Fruit fly (Drosophila melanogaster) whole organism, embryonic: Measurements from ENCODE around the gene kraken.

ENCODE experiments used
- Asciz ChIP-seq: fragments of 200-800 bp; sonication (Bioruptor generic); optimal IDR thresholded peaks from 2 replicates; lab custom pipeline; 2017; ENCODE audit warnings: missing biosample characterization, mild to moderate bottlenecking, missing genetic modification characterization, missing genetic modification reagents
- Atf3 ChIP-seq: fragments of 200-800 bp; sonication (Bioruptor generic); optimal IDR thresholded peaks from 3 replicates; lab custom pipeline; 2016; ENCODE audit warnings: missing biosample characterization, missing genetic modification characterization
- CG11456 ChIP-seq: fragments of 200-800 bp; sonication (Bioruptor generic); IDR thresholded peaks from 3 replicates; pipeline ENCODE4 v1.3.6; 2022; ENCODE audit warnings: missing biosample characterization, missing genetic modification characterization
- CG12104 ChIP-seq: fragments of 200-800 bp; sonication (Bioruptor generic); optimal IDR thresholded peaks from 3 replicates; lab custom pipeline; 2016; ENCODE audit warnings: missing biosample characterization, missing genetic modification characterization
- CG13287 ChIP-seq: fragments of 200-800 bp; sonication (Bioruptor generic); IDR thresholded peaks from 2 replicates; pipeline ENCODE4 v1.3.6; 2022; ENCODE audit warnings: missing biosample characterization, missing genetic modification characterization; ENCODE audit not compliant: partially characterized antibody
- CG13894 ChIP-seq: fragments of 200-800 bp; sonication (Bioruptor generic); optimal IDR thresholded peaks from 3 replicates; lab custom pipeline; 2018; ENCODE audit warnings: missing biosample characterization, mild to moderate bottlenecking, missing genetic modification characterization, moderate library complexity
- CG17359 ChIP-seq: fragments of 200-800 bp; sonication (Bioruptor generic); optimal IDR thresholded peaks from 3 replicates; lab custom pipeline; 2018; ENCODE audit warnings: missing biosample characterization, mild to moderate bottlenecking, missing genetic modification characterization, moderate library complexity
- CG17612 ChIP-seq: fragments of 200-800 bp; sonication (Bioruptor generic); IDR thresholded peaks from 2 replicates; pipeline ENCODE4 v1.3.6; 2022; ENCODE audit warnings: missing biosample characterization, missing genetic modification characterization
- CG2889 ChIP-seq: fragments of 200-800 bp; sonication (Bioruptor generic); IDR thresholded peaks from 3 replicates; pipeline ENCODE4 v1.3.6; 2022; ENCODE audit warnings: missing biosample characterization, missing genetic modification characterization
- CG30403 ChIP-seq: fragments of 200-800 bp; sonication (Bioruptor generic); optimal IDR thresholded peaks from 3 replicates; lab custom pipeline; 2016; ENCODE audit warnings: missing biosample characterization, missing genetic modification characterization
- CG3281 ChIP-seq: fragments of 200-800 bp; sonication (Bioruptor generic); optimal IDR thresholded peaks from 3 replicates; lab custom pipeline; 2017; ENCODE audit warnings: missing biosample characterization, mild to moderate bottlenecking, missing genetic modification characterization
- CG3407 ChIP-seq: fragments of 200-800 bp; sonication (Bioruptor generic); optimal IDR thresholded peaks from 2 replicates; lab custom pipeline; 2018; ENCODE audit warnings: missing biosample characterization, mild to moderate bottlenecking, missing genetic modification characterization
- CG3838 ChIP-seq: fragments of 200-800 bp; sonication (Bioruptor generic); optimal IDR thresholded peaks from 3 replicates; lab custom pipeline; 2016; ENCODE audit warnings: missing biosample characterization, missing genetic modification characterization
- CG4282 ChIP-seq: fragments of 200-800 bp; sonication (Bioruptor generic); optimal IDR thresholded peaks from 2 replicates; lab custom pipeline; 2016; ENCODE audit warnings: missing biosample characterization, missing genetic modification characterization
- CG4617 ChIP-seq: fragments of 200-800 bp; sonication (Bioruptor generic); optimal IDR thresholded peaks from 3 replicates; lab custom pipeline; 2016; ENCODE audit warnings: missing biosample characterization, missing genetic modification characterization, borderline replicate concordance
- CG5953 ChIP-seq: fragments of 200-800 bp; sonication (Bioruptor generic); IDR thresholded peaks from 2 replicates; pipeline ENCODE4 v1.3.6; 2022; ENCODE audit warnings: missing biosample characterization, missing genetic modification characterization
- CG6689 ChIP-seq: fragments of 200-800 bp; sonication (Bioruptor generic); IDR thresholded peaks from 2 replicates; pipeline ENCODE4 v1.3.6; 2022; ENCODE audit warnings: missing biosample characterization, missing genetic modification characterization
- CG7556 ChIP-seq: fragments of 200-800 bp; sonication (Bioruptor generic); optimal IDR thresholded peaks from 2 replicates; lab custom pipeline; 2017; ENCODE audit warnings: missing biosample characterization, mild to moderate bottlenecking, missing genetic modification characterization
- CG8290 ChIP-seq, 3 experiments: fragments of 200-800 bp; sonication (Bioruptor generic); optimal IDR thresholded peaks; 2 replicates each; lab custom pipeline; 2016 to 2019; ENCODE audit warnings: missing biosample characterization in 3 of 3, missing genetic modification characterization in 3 of 3, mild to moderate bottlenecking in 2 of 3, moderate library complexity in 1 of 3
- CG8765 ChIP-seq: fragments of 200-800 bp; sonication (Bioruptor generic); IDR thresholded peaks from 2 replicates; pipeline ENCODE4 v1.3.6; 2022; ENCODE audit warnings: missing biosample characterization, missing genetic modification characterization
- CG9215 ChIP-seq: fragments of 200-800 bp; sonication (Bioruptor generic); IDR thresholded peaks from 2 replicates; pipeline ENCODE4 v1.3.6; 2022; ENCODE audit warnings: missing biosample characterization, missing genetic modification characterization
- CG9727 ChIP-seq: fragments of 200-800 bp; sonication (Bioruptor generic); optimal IDR thresholded peaks from 3 replicates; lab custom pipeline; 2017; ENCODE audit warnings: missing biosample characterization, mild to moderate bottlenecking, missing genetic modification characterization
- CG9932 ChIP-seq: fragments of 200-800 bp; sonication (Bioruptor generic); IDR thresholded peaks from 2 replicates; pipeline ENCODE4 v1.3.6; 2022; ENCODE audit warnings: missing biosample characterization, missing genetic modification characterization
- D19A ChIP-seq: fragments of 200-800 bp; optimal IDR thresholded peaks from 3 replicates; lab custom pipeline; 2019; ENCODE audit warnings: missing biosample characterization, mild to moderate bottlenecking, missing genetic modification characterization, moderate library complexity
- Dad ChIP-seq: fragments of 200-800 bp; sonication (Bioruptor generic); optimal IDR thresholded peaks from 3 replicates; lab custom pipeline; 2016; ENCODE audit warnings: missing biosample characterization, missing genetic modification characterization
- Dek ChIP-seq: fragments of 200-800 bp; sonication (Bioruptor generic); optimal IDR thresholded peaks from 3 replicates; lab custom pipeline; 2019; ENCODE audit warnings: missing biosample characterization, mild to moderate bottlenecking, missing genetic modification characterization, moderate library complexity
- E2f1 ChIP-seq: fragments of 200-800 bp; sonication (Bioruptor generic); IDR thresholded peaks from 2 replicates; pipeline ENCODE4 v1.3.6; 2022; ENCODE audit warnings: missing biosample characterization, missing genetic modification characterization
- Ets97D ChIP-seq: fragments of 200-800 bp; sonication (Bioruptor generic); optimal IDR thresholded peaks from 3 replicates; lab custom pipeline; 2016; ENCODE audit warnings: missing biosample characterization, missing genetic modification characterization
- Fer2 ChIP-seq: fragments of 200-800 bp; sonication (Bioruptor generic); optimal IDR thresholded peaks from 2 replicates; lab custom pipeline; 2018; ENCODE audit warnings: missing biosample characterization, mild to moderate bottlenecking, missing genetic modification characterization, moderate library complexity
- Gsc ChIP-seq: fragments of 200-800 bp; sonication (Bioruptor generic); IDR thresholded peaks from 2 replicates; pipeline ENCODE4 v1.3.6; 2022; ENCODE audit warnings: missing biosample characterization, missing genetic modification characterization
- HLH4C ChIP-seq: fragments of 200-800 bp; sonication (Bioruptor generic); IDR thresholded peaks from 3 replicates; pipeline ENCODE4 v1.3.6; 2022; ENCODE audit warnings: missing biosample characterization, missing genetic modification characterization; ENCODE audit not compliant: partially characterized antibody
- MBD-R2 ChIP-seq: fragments of 200-800 bp; sonication (Bioruptor generic); IDR thresholded peaks from 2 replicates; pipeline ENCODE4 v1.3.6; 2022; ENCODE audit warnings: missing biosample characterization, missing genetic modification characterization
- Max ChIP-seq: fragments of 200-800 bp; sonication (Bioruptor generic); optimal IDR thresholded peaks from 2 replicates; lab custom pipeline; 2016; ENCODE audit warnings: missing biosample characterization, mild to moderate bottlenecking, missing genetic modification characterization
- NC2β ChIP-seq: fragments of 200-800 bp; sonication (Bioruptor generic); optimal IDR thresholded peaks from 2 replicates; lab custom pipeline; 2016; ENCODE audit warnings: missing biosample characterization, missing genetic modification characterization
- Sin3A ChIP-seq: fragments of >200 bp; optimal IDR thresholded peaks from 2 replicates; lab custom pipeline; 2018
- Stat92E ChIP-seq, 3 experiments: fragments of >200 bp in 2 of 3; fragments of 200-800 bp in 1 of 3; sonication (Bioruptor generic) in 1 of 3; optimal IDR thresholded peaks; 2 replicates each; lab custom pipeline; 2017 to 2019; ENCODE audit warnings: missing biosample characterization in 3 of 3, missing genetic modification characterization in 3 of 3, mild to moderate bottlenecking in 1 of 3, moderate library complexity in 1 of 3
- abd-A ChIP-seq: fragments of 200-800 bp; sonication (Bioruptor generic); optimal IDR thresholded peaks from 3 replicates; lab custom pipeline; 2019; ENCODE audit warnings: missing biosample characterization, mild to moderate bottlenecking, missing genetic modification characterization, moderate library complexity
- ara ChIP-seq: fragments of 200-800 bp; sonication (Bioruptor generic); IDR thresholded peaks from 2 replicates; pipeline ENCODE4 v1.3.6; 2022; ENCODE audit warnings: missing biosample characterization, missing genetic modification characterization
- chinmo ChIP-seq: fragments of 200-800 bp; sonication (Bioruptor generic); IDR thresholded peaks from 4 replicates; pipeline ENCODE4 v1.3.6; 2022; ENCODE audit warnings: missing biosample characterization, missing genetic modification characterization; ENCODE audit not compliant: partially characterized antibody
- dati ChIP-seq: fragments of 200-800 bp; sonication (Bioruptor generic); IDR thresholded peaks from 2 replicates; pipeline ENCODE4 v1.3.6; 2022; ENCODE audit warnings: missing biosample characterization, missing genetic modification characterization
- exex ChIP-seq: fragments of 200-800 bp; sonication (Bioruptor generic); optimal IDR thresholded peaks from 4 replicates; lab custom pipeline; 2018; ENCODE audit warnings: missing biosample characterization, mild to moderate bottlenecking, missing genetic modification characterization, moderate library complexity
- fd102C ChIP-seq: fragments of 200-800 bp; sonication (Bioruptor generic); optimal IDR thresholded peaks from 2 replicates; lab custom pipeline; 2018; ENCODE audit warnings: missing biosample characterization, mild to moderate bottlenecking, missing genetic modification characterization, moderate library complexity
- fd3F ChIP-seq: fragments of 200-800 bp; sonication (Bioruptor generic); optimal IDR thresholded peaks from 2 replicates; lab custom pipeline; 2018; ENCODE audit warnings: missing biosample characterization, mild to moderate bottlenecking, missing genetic modification characterization, moderate library complexity
- kni ChIP-seq: fragments of 200-800 bp; sonication (Bioruptor generic); optimal IDR thresholded peaks from 3 replicates; lab custom pipeline; 2017; ENCODE audit warnings: mild to moderate bottlenecking, missing biosample characterization, missing genetic modification reagents, missing genetic modification characterization
- lola ChIP-seq, 3 experiments: fragments of >200 bp in 2 of 3; fragments of 200-800 bp in 1 of 3; sonication (Bioruptor generic) in 1 of 3; optimal IDR thresholded peaks; 2 replicates each; lab custom pipeline; 2017 to 2019; ENCODE audit warnings: missing biosample characterization in 3 of 3, missing genetic modification characterization in 3 of 3, mild to moderate bottlenecking in 1 of 3, moderate library complexity in 1 of 3
- mld ChIP-seq: fragments of 200-800 bp; sonication (Bioruptor generic); IDR thresholded peaks from 3 replicates; pipeline ENCODE4 v1.3.6; 2022; ENCODE audit warnings: missing biosample characterization, missing genetic modification characterization; ENCODE audit not compliant: partially characterized antibody
- ro ChIP-seq: fragments of 200-800 bp; sonication (Bioruptor generic); IDR thresholded peaks from 2 replicates; pipeline ENCODE4 v1.3.6; 2022; ENCODE audit warnings: missing biosample characterization, missing genetic modification characterization
- salm ChIP-seq: fragments of 200-800 bp; sonication (Bioruptor generic); optimal IDR thresholded peaks from 2 replicates; lab custom pipeline; 2018; ENCODE audit warnings: missing biosample characterization, mild to moderate bottlenecking, missing genetic modification characterization
- sqz ChIP-seq: fragments of 200-800 bp; sonication (Bioruptor generic); optimal IDR thresholded peaks from 3 replicates; lab custom pipeline; 2018; ENCODE audit warnings: missing biosample characterization, mild to moderate bottlenecking, missing genetic modification characterization

The kraken gene

dm6 chr2L:852647-853111, at the start of gene kraken, which contains the start of gene CG4291 (continued):
- peak; percentile 24 for TF ChIP-seq CG17359 (tag; lab: Kevin White, UChicago)
- TF ChIP-seq dati (GFP tag; lab: Robert Waterston, UW), result no peak
- TF ChIP-seq chinmo (GFP tag; lab: Robert Waterston, UW), result no peak
- TF ChIP-seq CG7556, result peak; percentile 30
- TF ChIP-seq HLH4C (GFP tag; lab: Robert Waterston, UW), result peak; percentile 67
- TF ChIP-seq CG9215 (GFP tag; lab: Robert Waterston, UW), result peak; percentile 37; the same call in 1 of the 2 replicates
- peak; percentile 66 for TF ChIP-seq CG30403 (GFP tag; lab: Kevin White, UChicago)
- no peak for TF ChIP-seq ro (GFP tag; lab: Robert Waterston, UW)
- peak; percentile 39 for TF ChIP-seq fd3F (GFP tag; lab: Kevin White, UChicago)
- no peak for TF ChIP-seq NC2β (GFP tag; lab: Kevin White, UChicago)
- peak; percentile 37 for TF ChIP-seq CG3281 (GFP tag; lab: Kevin White, UChicago)
- peak; percentile 97 for TF ChIP-seq MBD-R2
- no peak for TF ChIP-seq CG8290 (GFP tag; optimal IDR thresholded peaks at IDR 0.05; lab: Kevin White, UChicago)
- peak in 1 of 2 experiments; percentile 95 for TF ChIP-seq CG8290 (tag; optimal IDR thresholded peaks at IDR 0.05; lab: Kevin White, UChicago)
- TF ChIP-seq Dek (tag; lab: Kevin White, UChicago), result peak; percentile 44
- TF ChIP-seq exex (tag; lab: Kevin White, UChicago), result peak; percentile 70
- no peak for TF ChIP-seq Gsc (GFP tag; lab: Robert Waterston, UW)
- TF ChIP-seq CG13894, result peak; percentile 77
- peak; percentile 18; the same call in 1 of the 2 replicates for TF ChIP-seq E2f1 (GFP tag; lab: Robert Waterston, UW)
- no peak for TF ChIP-seq CG3838 (GFP tag; lab: Kevin White, UChicago)
- peak; percentile 22 for TF ChIP-seq salm
- peak in 1 of 3 experiments; percentile 56 for TF ChIP-seq Stat92E (GFP tag; optimal IDR thresholded peaks at IDR 0.05; lab: Kevin White, UChicago)
- TF ChIP-seq CG9932 (GFP tag; lab: Robert Waterston, UW), result peak; percentile 86
- peak; percentile 84 for TF ChIP-seq CG11456
- no peak for TF ChIP-seq CG4282
- TF ChIP-seq Fer2, result peak; percentile 13
- TF ChIP-seq CG17612 (GFP tag; lab: Robert Waterston, UW), result peak; percentile 31; the same call in 1 of the 2 replicates
- no peak for TF ChIP-seq CG9727 (GFP tag; lab: Kevin White, UChicago)
- no peak for TF ChIP-seq mld (GFP tag; lab: Robert Waterston, UW)
- TF ChIP-seq Max (GFP tag; lab: Kevin White, UChicago), result peak; percentile 21
- TF ChIP-seq Dad (GFP tag; lab: Kevin White, UChicago), result peak; percentile 58
- no peak for TF ChIP-seq fd102C (GFP tag; lab: Kevin White, UChicago)
- TF ChIP-seq ara (GFP tag; lab: Robert Waterston, UW), result peak; percentile 63; the same call in 1 of the 2 replicates
- TF ChIP-seq CG2889 (GFP tag; lab: Robert Waterston, UW), result no peak
- TF ChIP-seq Ets97D (GFP tag; lab: Kevin White, UChicago), result peak; percentile 7
- TF ChIP-seq CG5953 (GFP tag; lab: Robert Waterston, UW), result 0 out of 2 replicates have a peak, but pooled peaks have one; percentile 37
- TF ChIP-seq Asciz (GFP tag; lab: Kevin White, UChicago), result no peak
- no peak for TF ChIP-seq kni (GFP tag; lab: Kevin White, UChicago)
- TF ChIP-seq sqz (GFP tag; lab: Kevin White, UChicago), result no peak
- peak; percentile 57 for TF ChIP-seq abd-A (tag; lab: Kevin White, UChicago)
- TF ChIP-seq CG12104, result no peak
- peak in 1 of 3 experiments; percentile 4 for TF ChIP-seq lola (GFP tag; optimal IDR thresholded peaks at IDR 0.05; lab: Kevin White, UChicago)
- peak; percentile 34 for TF ChIP-seq Sin3A
- TF ChIP-seq Atf3, result peak; percentile 9
- peak; percentile 64 for TF ChIP-seq CG13287
- TF ChIP-seq CG4617 (GFP tag; lab: Kevin White, UChicago), result peak; percentile 94
- peak; percentile 22; the same call in 1 of the 2 replicates for TF ChIP-seq CG6689 (GFP tag; lab: Robert Waterston, UW)
- TF ChIP-seq CG3407 (GFP tag; lab: Kevin White, UChicago), result no peak
- TF ChIP-seq D19A (tag; lab: Kevin White, UChicago), result no peak
- TF ChIP-seq CG8765 (GFP tag; lab: Robert Waterston, UW), result no peak
